Worm (Caenorhabditis elegans): Measurements from ENCODE around the gene mutd-1.

mutd-1 gene

ce11 chrIV:7103211-7103679 is 30.6 kb downstream of the mutd-1 start, which contains the start of the genes rde-8 and ZC477.3 (continued):
- TF ChIP-seq madf-3 (GFP tag; IDR thresholded peaks at IDR 0.05), result 0 out of 2 replicates have a peak, but pooled peaks have one; percentile 1
- no peak for TF ChIP-seq Y95B8A.8 (GFP tag; IDR thresholded peaks at IDR 0.05)
- TF ChIP-seq madf-6 (GFP tag; IDR thresholded peaks at IDR 0.05), result peak; percentile 52; the same call in 1 of the 2 replicates
- TF ChIP-seq ceh-100 (GFP tag; IDR thresholded peaks at IDR 0.05), result no peak
- TF ChIP-seq lin-35 (GFP tag; optimal IDR thresholded peaks at IDR 0.05), result peak in 1 of 3 experiments; percentile 77
- TF ChIP-seq aptf-2 (GFP tag; conservative IDR thresholded peaks at IDR 0.05), result no peak
- no peak for TF ChIP-seq zim-3 (tag; optimal IDR thresholded peaks at IDR 0.05)
- no peak for TF ChIP-seq sea-2 (GFP tag; IDR thresholded peaks at IDR 0.05)
- TF ChIP-seq xnd-1 (tag; optimal IDR thresholded peaks at IDR 0.05), result peak; percentile 17
- TF ChIP-seq ztf-3 (GFP tag; optimal IDR thresholded peaks at IDR 0.05), result no peak

DNA sequence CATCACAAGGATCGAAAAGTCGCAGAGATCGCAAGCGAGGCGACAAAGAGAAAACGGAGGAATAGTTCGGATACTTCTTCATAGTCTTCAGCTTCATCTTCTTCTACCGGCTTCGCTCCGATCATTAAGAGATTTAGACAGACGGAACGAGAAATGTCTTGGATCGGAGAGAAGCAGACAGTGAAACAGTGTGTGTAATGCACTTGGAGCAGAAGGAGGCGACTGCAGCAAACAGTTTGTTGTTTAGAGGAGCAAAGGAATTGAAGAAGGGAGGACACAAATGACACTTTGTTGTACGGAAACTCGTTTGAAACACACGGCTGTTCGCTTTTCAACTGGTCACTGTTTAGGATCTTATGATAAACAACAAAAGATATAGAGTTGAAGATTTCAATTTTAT is 34.5 kb downstream of the mutd-1 start:
- TF ChIP-seq hmg-1.2 (GFP tag; IDR thresholded peaks at IDR 0.05) (peak; percentile 48; the same call in 1 of the 2 replicates), nhr-80 (tag; optimal IDR thresholded peaks at IDR 0.05) (peak; percentile 24), ztf-26 (tag; optimal IDR thresholded peaks at IDR 0.05) (no peak), rpc-1 (optimal IDR thresholded peaks at IDR 0.05) (no peak), rpc-1 (tag; optimal IDR thresholded peaks at IDR 0.05) (no peak)

DNA sequence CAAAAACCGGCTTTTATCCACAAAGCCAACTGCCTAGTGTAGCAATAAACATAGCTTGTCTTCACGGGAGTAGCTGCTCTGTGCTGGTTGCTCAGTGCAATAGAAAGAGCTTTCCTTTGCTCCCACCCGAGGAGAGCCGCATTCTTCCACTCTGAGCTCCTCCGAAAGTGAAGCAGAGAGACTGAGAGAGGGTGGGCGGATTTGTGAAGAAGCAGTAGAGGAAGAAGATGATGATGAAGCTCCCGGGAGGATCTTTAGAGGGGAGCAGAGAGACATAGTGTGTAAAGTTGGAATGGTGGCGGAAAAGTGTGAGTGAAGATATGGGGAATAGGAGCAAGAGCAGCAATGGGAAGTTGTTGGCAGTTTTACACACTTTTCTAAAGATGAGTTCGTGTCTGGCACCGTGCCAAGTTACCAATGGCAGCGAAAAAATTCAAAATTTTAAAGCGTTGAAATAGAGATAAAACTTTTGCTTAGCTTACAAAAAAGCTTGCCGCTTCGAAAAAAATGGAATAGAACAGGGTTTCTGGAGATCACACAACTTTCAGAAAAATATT is 35.3 kb downstream of the mutd-1 start, which contains the start of gene ZC477.4:
Gene ZC477.4 (minus strand): TSS at position 276 of the 557 bp plus-strand sequence.
- TF ChIP-seq lag-1 (GFP tag; IDR thresholded peaks at IDR 0.05), result 0 out of 2 replicates have a peak, but pooled peaks have one; percentile 54
- no peak for TF ChIP-seq F23B12.7 (tag; optimal IDR thresholded peaks at IDR 0.05; ENCODE audit: insufficient read depth)
- TF ChIP-seq egrh-3 (GFP tag; IDR thresholded peaks at IDR 0.05), result 0 out of 2 replicates have a peak, but pooled peaks have one; percentile 25
- no peak for TF ChIP-seq K11D2.4 (GFP tag; IDR thresholded peaks at IDR 0.05)
- TF ChIP-seq mxl-1 (tag; optimal IDR thresholded peaks at IDR 0.05), result no peak
- no peak for TF ChIP-seq him-1 (tag; optimal IDR thresholded peaks at IDR 0.05)
- no peak for TF ChIP-seq nhr-179 (tag; optimal IDR thresholded peaks at IDR 0.05)

DNA sequence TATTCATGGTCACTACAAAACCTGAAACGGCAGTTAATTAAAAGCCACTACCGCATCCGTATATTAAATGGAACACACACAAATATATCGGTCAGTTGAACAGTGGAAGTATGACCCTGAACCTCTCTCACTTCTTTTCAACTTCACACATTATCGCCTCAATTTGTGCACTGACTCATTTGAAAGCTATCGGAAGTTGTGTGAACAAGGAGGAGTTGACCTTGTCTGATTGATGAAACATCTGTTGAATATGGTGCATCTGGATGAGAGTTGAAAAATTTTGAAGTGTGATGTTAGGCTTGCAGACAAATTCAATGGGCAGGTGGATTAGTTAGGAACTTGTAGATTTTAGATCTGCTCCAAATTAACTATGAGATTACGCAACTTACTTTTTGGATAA is 36.4 kb downstream of the mutd-1 start:
- TF ChIP-seq let-526 (GFP tag; IDR thresholded peaks at IDR 0.05) (no peak), ccch-3 (GFP tag; optimal IDR thresholded peaks at IDR 0.05) (no peak), Y67H2A.10 (GFP tag; conservative IDR thresholded peaks at IDR 0.05) (no peak), hmg-20 (GFP tag; IDR thresholded peaks at IDR 0.05) (no peak), Y79H2A.3 (GFP tag; conservative IDR thresholded peaks at IDR 0.05) (no peak), nfyb-1 (GFP tag; IDR thresholded peaks at IDR 0.05) (no peak), egl-18 (GFP tag; IDR thresholded peaks at IDR 0.05) (no peak), madf-3 (GFP tag; IDR thresholded peaks at IDR 0.05) (no peak), mes-4 (tag; optimal IDR thresholded peaks at IDR 0.05) (no peak), die-1 (tag; optimal IDR thresholded peaks at IDR 0.05) (no peak), Y53G8AR.9 (GFP tag; conservative IDR thresholded peaks at IDR 0.05) (no peak), hlh-12 (tag; optimal IDR thresholded peaks at IDR 0.05) (no peak)

DNA sequence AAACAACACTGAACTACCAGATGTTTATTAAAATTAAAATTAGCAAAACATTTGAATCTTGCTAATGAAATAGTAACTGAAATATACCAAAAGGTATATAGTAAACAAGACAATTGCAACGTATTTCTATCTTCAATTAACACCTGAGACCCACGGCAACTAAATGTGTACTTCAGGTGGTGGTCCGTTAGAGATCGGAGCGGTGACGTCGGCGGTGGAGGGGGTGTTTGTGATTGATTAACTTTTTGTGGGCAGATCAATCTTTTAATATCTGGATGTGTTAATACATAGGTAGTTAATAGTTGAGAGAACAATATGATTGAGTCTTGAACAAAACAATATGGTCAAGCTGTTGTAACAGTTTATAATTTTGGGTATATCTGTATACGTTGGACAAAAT is 37.8 kb downstream of the mutd-1 start:
- TF ChIP-seq athp-1 (tag; optimal IDR thresholded peaks at IDR 0.05) (no peak), hrde-1 (tag; optimal IDR thresholded peaks at IDR 0.05; ENCODE audit: borderline replicate concordance) (no peak), unc-130 (GFP tag; optimal IDR thresholded peaks at IDR 0.05) (no peak), lin-26 (GFP tag; IDR thresholded peaks at IDR 0.05) (no peak), somi-1 (GFP tag; optimal IDR thresholded peaks at IDR 0.05) (no peak), efl-1 (GFP tag; optimal IDR thresholded peaks at IDR 0.05) (no peak), mes-4 (tag; optimal IDR thresholded peaks at IDR 0.05) (no peak), K12H6.12 (tag; optimal IDR thresholded peaks at IDR 0.05) (no peak), ccch-3 (GFP tag; optimal IDR thresholded peaks at IDR 0.05) (no peak), rec-8 (tag; optimal IDR thresholded peaks at IDR 0.05) (no peak), attf-3 (GFP tag; conservative IDR thresholded peaks at IDR 0.05) (no peak), attf-5 (GFP tag; optimal IDR thresholded peaks at IDR 0.05) (no peak), ztf-28 (GFP tag; IDR thresholded peaks at IDR 0.05) (no peak)
